Worm (Caenorhabditis elegans) whole organism, mixed stage, embryonic: ENCODE data around the gene lgx-1.

Experiments
- M03D4.4 ChIP-seq: sonication (generic microtip); optimal IDR thresholded peaks from 2 replicates; lab custom pipeline; 2017; ENCODE audit warnings: mild to moderate bottlenecking, missing genetic modification characterization, missing compliant biosample characterization
- bed-3 ChIP-seq: fragments of 200-800 bp; sonication (Bioruptor generic); optimal IDR thresholded peaks from 3 replicates; lab custom pipeline; 2018; ENCODE audit warnings: mild to moderate bottlenecking, missing genetic modification characterization, moderate library complexity, missing compliant biosample characterization
- ceh-43 ChIP-seq: fragments of 200-800 bp; sonication (Bioruptor generic); optimal IDR thresholded peaks from 2 replicates; lab custom pipeline; 2018; ENCODE audit warnings: mild to moderate bottlenecking, missing genetic modification characterization, moderate library complexity, missing compliant biosample characterization
- ceh-83 ChIP-seq: fragments of 200-800 bp; sonication (Bioruptor generic); optimal IDR thresholded peaks from 2 replicates; lab custom pipeline; 2018; ENCODE audit warnings: mild to moderate bottlenecking, missing genetic modification characterization, missing compliant biosample characterization
- ces-1 ChIP-seq: fragments of 150-350 bp; optimal IDR thresholded peaks from 2 replicates; lab custom pipeline; 2014; ENCODE audit warnings: missing biosample characterization, missing genetic modification reagents, missing genetic modification characterization
- drap-1 ChIP-seq: fragments of 200-800 bp; sonication (Bioruptor generic); optimal IDR thresholded peaks from 3 replicates; lab custom pipeline; 2018; ENCODE audit warnings: mild to moderate bottlenecking, missing genetic modification characterization, missing compliant biosample characterization
- elt-1 ChIP-seq: sonication (generic microtip); optimal IDR thresholded peaks from 2 replicates; lab custom pipeline; 2017; ENCODE audit warnings: missing genetic modification characterization, mild to moderate bottlenecking, missing compliant biosample characterization, antibody characterized with exemption, moderate library complexity, borderline replicate concordance; ENCODE audit not compliant: insufficient read depth
- elt-3 ChIP-seq: fragments of 150-350 bp; optimal IDR thresholded peaks from 2 replicates; lab custom pipeline; 2014; ENCODE audit warnings: missing biosample characterization, missing genetic modification characterization
- ham-2 ChIP-seq: fragments of 200-800 bp; sonication (Bioruptor generic); optimal IDR thresholded peaks from 2 replicates; lab custom pipeline; 2018; ENCODE audit warnings: mild to moderate bottlenecking, missing genetic modification characterization, missing compliant biosample characterization
- hlh-1 ChIP-seq: fragments of 150-350 bp; optimal IDR thresholded peaks from 2 replicates; lab custom pipeline; 2014; ENCODE audit warnings: missing biosample characterization, missing genetic modification reagents, missing genetic modification characterization
- lin-32 ChIP-seq: fragments of 200-800 bp; sonication (Bioruptor generic); optimal IDR thresholded peaks from 2 replicates; lab custom pipeline; 2018; ENCODE audit warnings: mild to moderate bottlenecking, missing genetic modification characterization, missing compliant biosample characterization
- lsy-2 ChIP-seq: fragments of 150-350 bp; optimal IDR thresholded peaks from 2 replicates; lab custom pipeline; 2014; ENCODE audit warnings: missing biosample characterization, missing genetic modification characterization
- mab-5 ChIP-seq: fragments of 150-350 bp; optimal IDR thresholded peaks from 2 replicates; lab custom pipeline; 2014; ENCODE audit warnings: missing biosample characterization, missing genetic modification characterization
- mep-1 ChIP-seq: fragments of 150-350 bp; optimal IDR thresholded peaks from 2 replicates; lab custom pipeline; 2017; ENCODE audit warnings: missing biosample characterization, missing genetic modification reagents, missing genetic modification characterization, inconsistent platforms
- mls-2 ChIP-seq: sonication (generic microtip); optimal IDR thresholded peaks from 2 replicates; lab custom pipeline; 2016; ENCODE audit warnings: mild to moderate bottlenecking, missing genetic modification characterization, moderate library complexity, missing compliant biosample characterization
- nhr-12 ChIP-seq: fragments of 150-350 bp; optimal IDR thresholded peaks from 2 replicates; lab custom pipeline; 2014; ENCODE audit warnings: missing biosample characterization, missing genetic modification characterization
- nhr-2 ChIP-seq: fragments of 150-350 bp; optimal IDR thresholded peaks from 2 replicates; lab custom pipeline; 2014; ENCODE audit warnings: missing biosample characterization, missing genetic modification characterization
- nhr-237 ChIP-seq: fragments of 150-350 bp; optimal IDR thresholded peaks from 2 replicates; lab custom pipeline; 2014; ENCODE audit warnings: missing biosample characterization, missing genetic modification characterization
- nhr-28 ChIP-seq: fragments of 150-350 bp; optimal IDR thresholded peaks from 2 replicates; lab custom pipeline; 2014; ENCODE audit warnings: missing biosample characterization, missing genetic modification characterization
- nhr-76 ChIP-seq: sonication (generic microtip); optimal IDR thresholded peaks from 2 replicates; lab custom pipeline; 2017; ENCODE audit warnings: missing biosample characterization, missing genetic modification characterization
- pha-4 ChIP-seq: fragments of 150-350 bp; optimal IDR thresholded peaks from 2 replicates; lab custom pipeline; 2018; ENCODE audit warnings: missing biosample characterization, missing genetic modification reagents, missing genetic modification characterization
- sem-2 ChIP-seq: fragments of 200-800 bp; sonication (Bioruptor generic); optimal IDR thresholded peaks from 2 replicates; lab custom pipeline; 2018; ENCODE audit warnings: mild to moderate bottlenecking, missing genetic modification characterization, missing compliant biosample characterization
- snpc-4 ChIP-seq: fragments of 150-350 bp; optimal IDR thresholded peaks from 2 replicates; lab custom pipeline; 2014; ENCODE audit warnings: missing biosample characterization, missing genetic modification characterization
- tbx-8 ChIP-seq: fragments of 200-800 bp; sonication (Bioruptor generic); optimal IDR thresholded peaks from 2 replicates; lab custom pipeline; 2018; ENCODE audit warnings: mild to moderate bottlenecking, missing genetic modification characterization, moderate library complexity, missing compliant biosample characterization
- unc-120 ChIP-seq: sonication (generic microtip); optimal IDR thresholded peaks from 2 replicates; lab custom pipeline; 2017; ENCODE audit warnings: missing genetic modification characterization, missing compliant biosample characterization; ENCODE audit not compliant: poor library complexity, severe bottlenecking
- unc-39 ChIP-seq: fragments of 150-350 bp; optimal IDR thresholded peaks from 2 replicates; lab custom pipeline; 2014; ENCODE audit warnings: missing biosample characterization, missing genetic modification characterization
- unc-62 ChIP-seq: fragments of 150-350 bp; optimal IDR thresholded peaks from 2 replicates; lab custom pipeline; 2014; ENCODE audit warnings: missing biosample characterization, missing genetic modification reagents, missing genetic modification characterization
- zip-8 ChIP-seq: fragments of 150-350 bp; optimal IDR thresholded peaks from 2 replicates; lab custom pipeline; 2014; ENCODE audit warnings: missing biosample characterization, missing genetic modification characterization
- ztf-11 ChIP-seq: fragments of 150-350 bp; optimal IDR thresholded peaks from 2 replicates; lab custom pipeline; 2014; ENCODE audit warnings: missing biosample characterization, missing genetic modification characterization

lgx-1 gene

ce11 chrX:5555055-5555629, 16.8 kb upstream of the lgx-1 start:
- TF ChIP-seq unc-120 (tag; lab: Kevin White, UChicago) (no peak), mep-1 (tag; lab: Kevin White, UChicago) (no peak)

- no peak for TF ChIP-seq nhr-28
- no peak for TF ChIP-seq hlh-1
- no peak for TF ChIP-seq sem-2 (GFP tag; lab: Kevin White, UChicago)
- no peak for TF ChIP-seq nhr-237 (tag; lab: Kevin White, UChicago)
- no peak for TF ChIP-seq mep-1 (tag; lab: Kevin White, UChicago)
- TF ChIP-seq mab-5 (tag; lab: Kevin White, UChicago): no peak
- TF ChIP-seq lsy-2: no peak
- TF ChIP-seq M03D4.4: no peak
- TF ChIP-seq elt-1 (tag; lab: Kevin White, UChicago): no peak
- no peak for TF ChIP-seq tbx-8 (GFP tag; lab: Kevin White, UChicago)
- TF ChIP-seq bed-3 (GFP tag; lab: Kevin White, UChicago): no peak
- TF ChIP-seq ces-1 (GFP tag; lab: Kevin White, UChicago): no peak
- TF ChIP-seq pha-4: no peak
- no peak for TF ChIP-seq nhr-12 (tag; lab: Kevin White, UChicago)
- no peak for TF ChIP-seq lin-32
- TF ChIP-seq unc-62: no peak
Measured at ce11 chrX:5552652-5553051, 14.3 kb upstream of the lgx-1 start, which contains the start of gene ifta-1. TSS of gene ifta-1 (minus strand) at chrX:5552752.

ce11 chrX:5547828-5548227, 9.5 kb upstream of the lgx-1 start:
- TF ChIP-seq unc-39 (no peak), lsy-2 (no peak), ham-2 (GFP tag; lab: Kevin White, UChicago) (no peak), drap-1 (no peak), nhr-237 (tag; lab: Kevin White, UChicago) (no peak), pha-4 (no peak)
- TF ChIP-seq, all 35 proteins: peak for 0

ce11 chrX:5543651-5544050, 5.3 kb upstream of the lgx-1 start, which contains the start of gene C54G7.1:
TSS of gene C54G7.1 (plus strand) at chrX:5543951.
- TF ChIP-seq snpc-4 (tag; lab: Kevin White, UChicago): no peak
- no peak for TF ChIP-seq ceh-83 (GFP tag; lab: Kevin White, UChicago)
- TF ChIP-seq zip-8 (tag; lab: Kevin White, UChicago): no peak
- TF ChIP-seq elt-3 (tag; lab: Kevin White, UChicago): no peak
- TF ChIP-seq mep-1 (tag; lab: Kevin White, UChicago): no peak
- no peak for TF ChIP-seq mab-5 (tag; lab: Kevin White, UChicago)
- no peak for TF ChIP-seq elt-1 (tag; lab: Kevin White, UChicago)

- no peak for TF ChIP-seq lin-32
- no peak for TF ChIP-seq tbx-8 (GFP tag; lab: Kevin White, UChicago)
- TF ChIP-seq nhr-28: no peak
- TF ChIP-seq ham-2 (GFP tag; lab: Kevin White, UChicago): no peak
- TF ChIP-seq hlh-1: no peak
- no peak for TF ChIP-seq mab-5 (tag; lab: Kevin White, UChicago)
Measured at ce11 chrX:5524260-5524659, 14.1 kb downstream of the lgx-1 start.

ce11 chrX:5522769-5523601, 15.3 kb downstream of the lgx-1 start, which contains the start of gene mboa-3:
TSS of gene mboa-3 (minus strand) at chrX:5522819.
- TF ChIP-seq nhr-28 (no peak), mls-2 (no peak), ztf-11 (tag; lab: Kevin White, UChicago) (no peak), sem-2 (GFP tag; lab: Kevin White, UChicago) (no peak), nhr-2 (no peak), ceh-43 (GFP tag; lab: Kevin White, UChicago) (no peak), lin-32 (no peak), nhr-76 (tag; lab: Kevin White, UChicago) (no peak), lsy-2 (no peak), elt-1 (tag; lab: Kevin White, UChicago) (no peak), unc-39 (no peak), nhr-237 (tag; lab: Kevin White, UChicago) (no peak), tbx-8 (GFP tag; lab: Kevin White, UChicago) (no peak), ceh-83 (GFP tag; lab: Kevin White, UChicago) (no peak), pha-4 (no peak)
- TF ChIP-seq, all 35 proteins: peak for 0
